Fruit fly (Drosophila melanogaster) whole organism, wandering third instar larva: ENCODE results near the gene nbs.

Experiments used
- Abd-B ChIP-seq: fragments of >200 bp; optimal IDR thresholded peaks from 2 replicates; lab custom pipeline; 2017; ENCODE audit warnings: missing biosample characterization, missing genetic modification characterization
- Dfd ChIP-seq: fragments of >200 bp; optimal IDR thresholded peaks from 2 replicates; lab custom pipeline; 2017; ENCODE audit warnings: missing biosample characterization, missing genetic modification characterization
- Mio ChIP-seq: sonication (Bioruptor generic); optimal IDR thresholded peaks from 2 replicates; lab custom pipeline; 2016; ENCODE audit warnings: missing biosample characterization, missing genetic modification characterization
- N ChIP-seq: fragments of >200 bp; optimal IDR thresholded peaks from 2 replicates; lab custom pipeline; 2018; ENCODE audit warnings: missing biosample characterization, missing external identifiers, missing genetic modification characterization
- jim ChIP-seq: fragments of 175-275, 200-325 bp; sonication (Bioruptor generic); optimal IDR thresholded peaks from 2 replicates; lab custom pipeline; 2016; ENCODE audit warnings: missing biosample characterization, mild to moderate bottlenecking, missing genetic modification characterization
- tai ChIP-seq: sonication (Bioruptor generic); optimal IDR thresholded peaks from 2 replicates; lab custom pipeline; 2016; ENCODE audit warnings: missing biosample characterization, missing genetic modification characterization

- TF ChIP-seq Abd-B (GFP tag; lab: Kevin White, UChicago) (no peak), Mio (GFP tag; lab: Kevin White, UChicago) (no peak), N (GFP tag; lab: Kevin White, UChicago) (no peak), jim (GFP tag; lab: Kevin White, UChicago) (no peak), tai (GFP tag; lab: Kevin White, UChicago) (no peak), Dfd (no peak)
Observed at dm6 chr3L:9767636-9768358, 44.8 kb upstream of the nbs start.
